Worm (Caenorhabditis elegans) whole organism, mixed stage, embryonic: ENCODE data around the gene H11L12.1.

Source experiments
- ceh-39 ChIP-seq: fragments of 150-350 bp; optimal IDR thresholded peaks from 2 replicates; lab custom pipeline; 2014; ENCODE audit warnings: missing biosample characterization, missing genetic modification characterization
- ham-2 ChIP-seq: fragments of 200-800 bp; sonication (Bioruptor generic); optimal IDR thresholded peaks from 2 replicates; lab custom pipeline; 2018; ENCODE audit warnings: mild to moderate bottlenecking, missing genetic modification characterization, missing compliant biosample characterization
- sem-2 ChIP-seq: fragments of 200-800 bp; sonication (Bioruptor generic); optimal IDR thresholded peaks from 2 replicates; lab custom pipeline; 2018; ENCODE audit warnings: mild to moderate bottlenecking, missing genetic modification characterization, missing compliant biosample characterization
- unc-120 ChIP-seq: sonication (generic microtip); optimal IDR thresholded peaks from 2 replicates; lab custom pipeline; 2017; ENCODE audit warnings: missing genetic modification characterization, missing compliant biosample characterization; ENCODE audit not compliant: poor library complexity, severe bottlenecking
- unc-39 ChIP-seq: fragments of 150-350 bp; optimal IDR thresholded peaks from 2 replicates; lab custom pipeline; 2014; ENCODE audit warnings: missing biosample characterization, missing genetic modification characterization

H11L12.1 gene

ce11 chrX:17662146-17662545, 49.4 kb downstream of the H11L12.1 start, which contains the start of gene nlp-6:
Gene nlp-6 (plus strand): TSS chrX:17662446.
- no peak for TF ChIP-seq ceh-39
- TF ChIP-seq unc-39 (tag; lab: Kevin White, UChicago), result no peak
- TF ChIP-seq sem-2, result no peak
- TF ChIP-seq ham-2, result no peak
- TF ChIP-seq unc-120 (tag; lab: Kevin White, UChicago), result no peak
